Fruit fly (Drosophila melanogaster): ENCODE data around the gene Mat89Ba.

Gene Mat89Ba

dm6 chr3R:16260385-16261169 is 11.6 kb downstream of the Mat89Ba start (continued):
- TF ChIP-seq CG42726 (GFP tag; IDR thresholded peaks at IDR 0.05; ENCODE audit: partially characterized antibody) (peak; percentile 87), bsh (GFP tag; optimal IDR thresholded peaks at IDR 0.05) (peak in 1 of 2 experiments; percentile 70), oc (tag; optimal IDR thresholded peaks at IDR 0.05) (peak; percentile 15), dmrt99B (tag; optimal IDR thresholded peaks at IDR 0.05) (no peak), NC2α (GFP tag; optimal IDR thresholded peaks at IDR 0.05) (peak; percentile 24), ro (GFP tag; IDR thresholded peaks at IDR 0.05) (peak; percentile 11; the same call in 1 of the 2 replicates), CG17829 (tag; optimal IDR thresholded peaks at IDR 0.05) (peak; percentile 71), Elba2 (GFP tag; optimal IDR thresholded peaks at IDR 0.05) (peak; percentile 55), sob (GFP tag; IDR thresholded peaks at IDR 0.05) (peak; percentile 78), Xrp1 (GFP tag; IDR thresholded peaks at IDR 0.05) (peak; percentile 71), CG2889 (GFP tag; IDR thresholded peaks at IDR 0.05) (no peak), Rx (GFP tag; IDR thresholded peaks at IDR 0.05) (peak; percentile 54), NK7.1 (GFP tag; optimal IDR thresholded peaks at IDR 0.05) (peak; percentile 36), shn (GFP tag; optimal IDR thresholded peaks at IDR 0.05) (peak; percentile 67), sima (GFP tag; optimal IDR thresholded peaks at IDR 0.05) (no peak), emc (GFP tag; optimal IDR thresholded peaks at IDR 0.05) (no peak), CG34224 (GFP tag; IDR thresholded peaks at IDR 0.05; ENCODE audit: partially characterized antibody) (peak; percentile 13; the same call in 1 of the 3 replicates), dati (GFP tag; IDR thresholded peaks at IDR 0.05) (no peak), CG12942 (GFP tag; optimal IDR thresholded peaks at IDR 0.05) (peak; percentile 46), D (optimal IDR thresholded peaks at IDR 0.05) (no peak), D (GFP tag; optimal IDR thresholded peaks at IDR 0.05) (peak; percentile 57), E2f1 (GFP tag; IDR thresholded peaks at IDR 0.05) (peak; percentile 65), HLH4C (GFP tag; IDR thresholded peaks at IDR 0.05; ENCODE audit: partially characterized antibody) (no peak; the same call in 2 of the 3 replicates), dm (GFP tag; optimal IDR thresholded peaks at IDR 0.05) (peak; percentile 38), ranshi (GFP tag; IDR thresholded peaks at IDR 0.05) (peak; percentile 64), CG5245 (GFP tag; optimal IDR thresholded peaks at IDR 0.05) (peak; percentile 90), Neu2 (GFP tag; optimal IDR thresholded peaks at IDR 0.05; ENCODE audit: borderline replicate concordance) (no peak), repo (GFP tag; optimal IDR thresholded peaks at IDR 0.05) (peak; percentile 67), BEAF-32 (GFP tag; optimal IDR thresholded peaks at IDR 0.05) (peak; percentile 67), CG18599 (GFP tag; optimal IDR thresholded peaks at IDR 0.05) (peak; percentile 64), row (GFP tag; IDR thresholded peaks at IDR 0.05) (peak; percentile 34; the same call in 1 of the 3 replicates), kah (GFP tag; optimal IDR thresholded peaks at IDR 0.05) (peak; percentile 63), Sry-β (GFP tag; optimal IDR thresholded peaks at IDR 0.05) (no peak), CG6854 (GFP tag; optimal IDR thresholded peaks at IDR 0.05) (peak; percentile 55), lov (optimal IDR thresholded peaks at IDR 0.05) (no peak), lov (GFP tag; IDR thresholded peaks at IDR 0.05) (peak; percentile 74; the same call in 1 of the 3 replicates), CG11723 (GFP tag; optimal IDR thresholded peaks at IDR 0.05) (no peak), CG31224 (GFP tag; IDR thresholded peaks at IDR 0.05) (0 out of 2 replicates have a peak, but pooled peaks have one; percentile 21), CG11560 (tag; IDR thresholded peaks at IDR 0.05) (peak; percentile 92), CG14014 (GFP tag; IDR thresholded peaks at IDR 0.05) (peak; percentile 45), Ets97D (GFP tag; optimal IDR thresholded peaks at IDR 0.05) (peak; percentile 64), mam (GFP tag; optimal IDR thresholded peaks at IDR 0.05) (peak; percentile 44), CG18764 (GFP tag; optimal IDR thresholded peaks at IDR 0.05) (peak; percentile 63), CG12219 (GFP tag; optimal IDR thresholded peaks at IDR 0.05) (peak; percentile 73), CG7745 (tag; optimal IDR thresholded peaks at IDR 0.05) (no peak), Max (GFP tag; optimal IDR thresholded peaks at IDR 0.05) (peak; percentile 55), CG11695 (GFP tag; IDR thresholded peaks at IDR 0.05) (no peak), onecut (GFP tag; IDR thresholded peaks at IDR 0.05) (peak; percentile 77), run (tag; optimal IDR thresholded peaks at IDR 0.05) (no peak), exex (tag; optimal IDR thresholded peaks at IDR 0.05) (no peak)
